Fruit fly (Drosophila melanogaster) whole organism, pupa: ENCODE measurements around the gene Idh.

Experiments
- CG10348 ChIP-seq: fragments of 200-800 bp; sonication (Bioruptor generic); IDR thresholded peaks from 2 replicates; pipeline ENCODE4 v1.3.6; 2022; ENCODE audit warnings: missing biosample characterization, missing genetic modification characterization
- CG12605 ChIP-seq: fragments of 200-800 bp; sonication (Bioruptor generic); IDR thresholded peaks from 2 replicates; pipeline ENCODE4 v1.3.6; 2022; ENCODE audit warnings: missing biosample characterization, missing genetic modification characterization
- CG13204 ChIP-seq: fragments of 200-800 bp; sonication (Bioruptor generic); optimal IDR thresholded peaks from 2 replicates; lab custom pipeline; 2018; ENCODE audit warnings: missing biosample characterization, mild to moderate bottlenecking, missing genetic modification characterization, moderate library complexity
- CG14655 ChIP-seq: fragments of 200-800 bp; sonication (Bioruptor generic); optimal IDR thresholded peaks from 3 replicates; lab custom pipeline; 2017; ENCODE audit warnings: mild to moderate bottlenecking, missing biosample characterization, missing genetic modification reagents, missing genetic modification characterization
- CG15710 ChIP-seq: fragments of 200-800 bp; sonication (Bioruptor generic); optimal IDR thresholded peaks from 2 replicates; lab custom pipeline; 2018; ENCODE audit warnings: missing biosample characterization, mild to moderate bottlenecking, missing genetic modification characterization, moderate library complexity
- CG17806 ChIP-seq: fragments of 200-800 bp; sonication (Bioruptor generic); optimal IDR thresholded peaks from 2 replicates; lab custom pipeline; 2018; ENCODE audit warnings: missing biosample characterization, mild to moderate bottlenecking, missing genetic modification characterization, moderate library complexity
- CG32121 ChIP-seq: fragments of 200-800 bp; sonication (Bioruptor generic); IDR thresholded peaks from 2 replicates; pipeline ENCODE4 v1.3.6; 2022; ENCODE audit warnings: missing biosample characterization, missing genetic modification characterization
- CG34367 ChIP-seq: fragments of 200-800 bp; sonication (Bioruptor generic); optimal IDR thresholded peaks from 2 replicates; lab custom pipeline; 2018; ENCODE audit warnings: missing biosample characterization, mild to moderate bottlenecking, missing genetic modification characterization
- CG4496 ChIP-seq: fragments of 200-800 bp; sonication (Bioruptor generic); IDR thresholded peaks from 3 replicates; pipeline ENCODE4 v1.3.6; 2022; ENCODE audit warnings: missing biosample characterization, missing genetic modification characterization
- CG8159 ChIP-seq: fragments of 200-800 bp; sonication (Bioruptor generic); optimal IDR thresholded peaks from 3 replicates; lab custom pipeline; 2018; ENCODE audit warnings: missing biosample characterization, mild to moderate bottlenecking, missing genetic modification characterization, moderate library complexity
- CG8301 ChIP-seq: fragments of 200-800 bp; sonication (Bioruptor generic); optimal IDR thresholded peaks from 2 replicates; lab custom pipeline; 2018; ENCODE audit warnings: missing biosample characterization, mild to moderate bottlenecking, missing genetic modification characterization
- CG9948 ChIP-seq: fragments of 200-800 bp; sonication (Bioruptor generic); optimal IDR thresholded peaks from 2 replicates; lab custom pipeline; 2018; ENCODE audit warnings: missing biosample characterization, mild to moderate bottlenecking, missing genetic modification characterization, moderate library complexity
- D1 ChIP-seq: fragments of 200-800 bp; sonication (Bioruptor generic); optimal IDR thresholded peaks from 2 replicates; lab custom pipeline; 2018; ENCODE audit warnings: missing biosample characterization, mild to moderate bottlenecking, missing genetic modification characterization, moderate library complexity
- EcR ChIP-seq: fragments of 200-800 bp; sonication (Bioruptor generic); optimal IDR thresholded peaks from 3 replicates; lab custom pipeline; 2019; ENCODE audit warnings: missing biosample characterization, missing genetic modification characterization, mild to moderate bottlenecking, moderate library complexity, missing genetic modification reagents
- Ets98B ChIP-seq: fragments of 200-800 bp; sonication (Bioruptor generic); IDR thresholded peaks from 2 replicates; pipeline ENCODE4 v1.3.6; 2022; ENCODE audit warnings: missing biosample characterization, missing genetic modification characterization
- Pif1A ChIP-seq: fragments of 200-800 bp; sonication (Bioruptor generic); optimal IDR thresholded peaks from 3 replicates; lab custom pipeline; 2016; ENCODE audit warnings: missing biosample characterization, missing genetic modification characterization
- Pif1B ChIP-seq: fragments of 200-800 bp; sonication (Bioruptor generic); optimal IDR thresholded peaks from 3 replicates; lab custom pipeline; 2016; ENCODE audit warnings: missing biosample characterization, missing genetic modification characterization
- Snoo ChIP-seq: fragments of 200-800 bp; sonication (Bioruptor generic); optimal IDR thresholded peaks from 3 replicates; lab custom pipeline; 2017; ENCODE audit warnings: missing biosample characterization, mild to moderate bottlenecking, missing genetic modification characterization, inconsistent platforms
- fd96Ca ChIP-seq: fragments of 200-800 bp; sonication (Bioruptor generic); IDR thresholded peaks from 3 replicates; pipeline ENCODE4 v1.3.6; 2022; ENCODE audit warnings: missing biosample characterization, missing genetic modification characterization
- gl ChIP-seq: fragments of 200-800 bp; sonication (Bioruptor generic); optimal IDR thresholded peaks from 2 replicates; lab custom pipeline; 2018; ENCODE audit warnings: missing biosample characterization, mild to moderate bottlenecking, missing genetic modification characterization
- rn ChIP-seq: fragments of 200-800 bp; sonication (Bioruptor generic); IDR thresholded peaks from 2 replicates; pipeline ENCODE4 v1.3.6; 2022; ENCODE audit warnings: missing biosample characterization, missing genetic modification characterization

Idh gene

dm6 chr3L:8320105-8320813 lies 40.4 kb downstream of the Idh start, which contains the start of gene CG13670:
Gene CG13670, plus strand, starts transcription at chr3L:8320763.
- TF ChIP-seq Ets98B (GFP tag; lab: Robert Waterston, UW) (peak; percentile 60), CG10348 (GFP tag; lab: Robert Waterston, UW) (no peak), CG32121 (GFP tag; lab: Robert Waterston, UW) (peak; percentile 56; the same call in 1 of the 2 replicates), CG34367 (no peak), CG14655 (GFP tag; lab: Kevin White, UChicago) (no peak), fd96Ca (GFP tag; lab: Robert Waterston, UW) (no peak), gl (no peak), Pif1A (peak; percentile 16), CG8301 (tag; lab: Kevin White, UChicago) (peak; percentile 4)
- TF ChIP-seq, all 21 proteins: peak for 4

dm6 chr3L:8318916-8319506 lies 41.7 kb downstream of the Idh start, which contains the start of gene CG43059:
Gene CG43059, minus strand, starts transcription at chr3L:8318966.
- TF ChIP-seq rn (GFP tag; lab: Robert Waterston, UW) = peak; percentile 82
- peak; percentile 56; the same call in 1 of the 2 replicates for TF ChIP-seq CG10348 (GFP tag; lab: Robert Waterston, UW)
- TF ChIP-seq Pif1A = peak; percentile 38
- peak; percentile 87 for TF ChIP-seq fd96Ca (GFP tag; lab: Robert Waterston, UW)
- TF ChIP-seq CG12605 = peak; percentile 82
- peak; percentile 82 for TF ChIP-seq CG14655 (GFP tag; lab: Kevin White, UChicago)
- TF ChIP-seq CG4496 (GFP tag; lab: Robert Waterston, UW) = peak; percentile 91
- TF ChIP-seq Pif1B (GFP tag; lab: Kevin White, UChicago) = no peak
- peak; percentile 93 for TF ChIP-seq CG32121 (GFP tag; lab: Robert Waterston, UW)
- TF ChIP-seq CG9948 (tag; lab: Kevin White, UChicago) = no peak
- TF ChIP-seq gl = no peak
- peak; percentile 92 for TF ChIP-seq Ets98B (GFP tag; lab: Robert Waterston, UW)
- peak; percentile 88 for TF ChIP-seq CG8301 (tag; lab: Kevin White, UChicago)

dm6 chr3L:8315141-8315816 lies 45.4 kb downstream of the Idh start, which contains the start of gene Cpsf6:
Gene Cpsf6, minus strand, starts transcription at chr3L:8315502.
- TF ChIP-seq CG8159 = no peak
- peak; percentile 17 for TF ChIP-seq CG34367
- no peak for TF ChIP-seq CG14655 (GFP tag; lab: Kevin White, UChicago)
- TF ChIP-seq CG4496 (GFP tag; lab: Robert Waterston, UW) = peak; percentile 42; the same call in 1 of the 3 replicates
- TF ChIP-seq Pif1B (GFP tag; lab: Kevin White, UChicago) = no peak
- TF ChIP-seq D1 (tag; lab: Kevin White, UChicago) = no peak
- no peak for TF ChIP-seq Pif1A
- peak; percentile 13 for TF ChIP-seq CG17806
- no peak for TF ChIP-seq CG32121 (GFP tag; lab: Robert Waterston, UW)
- TF ChIP-seq Ets98B (GFP tag; lab: Robert Waterston, UW) = peak; percentile 19; the same call in 1 of the 2 replicates
- no peak for TF ChIP-seq gl
- no peak for TF ChIP-seq CG12605
- no peak for TF ChIP-seq CG15710 (tag; lab: Kevin White, UChicago)
- TF ChIP-seq CG9948 (tag; lab: Kevin White, UChicago) = peak; percentile 6

dm6 chr3L:8314788-8315140 lies 45.9 kb downstream of the Idh start:
- TF ChIP-seq Ets98B (GFP tag; lab: Robert Waterston, UW) = peak; percentile 48; the same call in 1 of the 2 replicates
- TF ChIP-seq CG4496 (GFP tag; lab: Robert Waterston, UW) = peak; percentile 63; the same call in 2 of the 3 replicates
- TF ChIP-seq D1 (tag; lab: Kevin White, UChicago) = no peak
- TF ChIP-seq Pif1A = peak; percentile 32
- TF ChIP-seq, all 21 proteins: peak for 3

- TF ChIP-seq CG15710 (tag; lab: Kevin White, UChicago) (no peak), fd96Ca (GFP tag; lab: Robert Waterston, UW) (peak; percentile 42; the same call in 1 of the 3 replicates)
- TF ChIP-seq, all 21 proteins: peak for 1
Measured at dm6 chr3L:8312290-8312689, 48.4 kb downstream of the Idh start.

dm6 chr3L:8308891-8309352 lies 51.8 kb downstream of the Idh start, which contains the start of gene BI-1:
Gene BI-1, minus strand, starts transcription at chr3L:8308941.
- TF ChIP-seq fd96Ca (GFP tag; lab: Robert Waterston, UW) = no peak
- peak; percentile 43 for TF ChIP-seq CG9948 (tag; lab: Kevin White, UChicago)
- no peak for TF ChIP-seq CG10348 (GFP tag; lab: Robert Waterston, UW)
- no peak for TF ChIP-seq CG8159
- TF ChIP-seq D1 (tag; lab: Kevin White, UChicago) = no peak
- no peak for TF ChIP-seq gl
- TF ChIP-seq Pif1A = no peak
- TF ChIP-seq CG14655 (GFP tag; lab: Kevin White, UChicago) = no peak
- TF ChIP-seq Ets98B (GFP tag; lab: Robert Waterston, UW) = no peak
- TF ChIP-seq CG17806 = peak; percentile 33
- TF ChIP-seq rn (GFP tag; lab: Robert Waterston, UW) = no peak
- TF ChIP-seq Pif1B (GFP tag; lab: Kevin White, UChicago) = no peak
- no peak for TF ChIP-seq CG8301 (tag; lab: Kevin White, UChicago)
- no peak for TF ChIP-seq CG4496 (GFP tag; lab: Robert Waterston, UW)
- TF ChIP-seq CG34367 = peak; percentile 21
- no peak for TF ChIP-seq EcR (GFP tag; lab: Kevin White, UChicago)
- no peak for TF ChIP-seq CG32121 (GFP tag; lab: Robert Waterston, UW)
- peak; percentile 69 for TF ChIP-seq CG15710 (tag; lab: Kevin White, UChicago)
- TF ChIP-seq CG13204 (GFP tag; lab: Kevin White, UChicago) = no peak
- no peak for TF ChIP-seq CG12605
- TF ChIP-seq Snoo (tag; lab: Kevin White, UChicago) = peak; percentile 62
